Fruit fly (Drosophila melanogaster) whole organism, adult: ENCODE results near the gene Nep2.

Experiments
- CG14711 ChIP-seq: fragments of 200-800 bp; sonication (Bioruptor generic); optimal IDR thresholded peaks from 2 replicates; lab custom pipeline; 2018; ENCODE audit warnings: missing biosample characterization, mild to moderate bottlenecking, missing genetic modification characterization, moderate library complexity
- CG7045 ChIP-seq: fragments of 200-800 bp; sonication (Bioruptor generic); optimal IDR thresholded peaks from 2 replicates; lab custom pipeline; 2017; ENCODE audit warnings: missing biosample characterization, mild to moderate bottlenecking, missing genetic modification characterization
- CG7101 ChIP-seq: fragments of 200-800 bp; sonication (Bioruptor generic); optimal IDR thresholded peaks from 2 replicates; lab custom pipeline; 2018; ENCODE audit warnings: missing biosample characterization, mild to moderate bottlenecking, missing genetic modification characterization, moderate library complexity
- Mnt ChIP-seq: fragments of 200-800 bp; sonication (Bioruptor generic); optimal IDR thresholded peaks from 2 replicates; lab custom pipeline; 2016; ENCODE audit warnings: missing biosample characterization, mild to moderate bottlenecking, missing genetic modification characterization
- bab1 ChIP-seq: fragments of 200-800 bp; sonication (Bioruptor generic); optimal IDR thresholded peaks from 3 replicates; lab custom pipeline; 2019; ENCODE audit warnings: missing biosample characterization, mild to moderate bottlenecking, missing genetic modification characterization, moderate library complexity
- kay ChIP-seq: fragments of 200-800 bp; sonication (Bioruptor generic); peaks from one replicate; lab custom pipeline; 2016; ENCODE audit warnings: missing biosample characterization, missing genetic modification characterization, borderline replicate concordance
- tj ChIP-seq: fragments of 200-800 bp; sonication (Bioruptor generic); optimal IDR thresholded peaks from 3 replicates; lab custom pipeline; 2017; ENCODE audit warnings: missing biosample characterization, mild to moderate bottlenecking, missing genetic modification characterization, moderate library complexity
- toe ChIP-seq: fragments of 200-800 bp; sonication (Bioruptor generic); optimal IDR thresholded peaks from 2 replicates; lab custom pipeline; 2016; ENCODE audit warnings: missing biosample characterization, missing genetic modification characterization

DNA sequence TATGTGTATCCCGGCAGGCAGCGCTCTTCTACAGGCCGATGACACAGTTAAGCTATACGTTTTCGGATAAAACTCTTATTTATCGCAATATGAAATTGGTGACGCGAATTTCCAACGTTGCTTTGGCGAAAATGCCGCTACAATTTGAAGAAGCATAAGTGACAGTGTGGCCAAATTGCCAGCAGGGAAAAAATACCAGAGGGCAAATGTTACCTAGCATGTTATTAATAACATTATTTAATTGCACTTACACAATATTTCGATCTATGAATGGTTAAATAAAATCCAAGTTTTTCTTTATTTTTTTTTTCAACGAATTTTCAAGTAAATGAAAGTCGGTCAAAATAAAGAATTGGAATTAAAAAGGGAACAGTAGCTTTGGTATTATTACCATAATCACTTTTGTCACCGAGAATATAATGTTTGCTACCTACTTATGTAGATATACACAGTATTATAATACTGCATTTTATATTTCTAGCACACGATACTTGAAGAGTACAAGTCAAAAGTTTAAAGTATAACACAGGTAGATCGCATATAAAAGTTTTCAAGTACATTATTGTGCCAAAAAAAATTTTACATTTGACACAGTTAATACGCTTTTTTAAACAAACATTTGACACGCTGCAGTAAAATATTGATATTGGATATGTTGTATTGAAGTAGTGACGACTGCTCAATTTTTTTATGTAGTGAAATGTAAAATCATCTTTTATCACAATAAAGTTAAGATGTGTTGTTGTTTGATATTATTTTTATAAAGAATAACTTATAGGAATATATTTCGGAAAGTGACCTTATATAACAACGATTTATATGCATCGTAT lies 17.4 kb upstream of the Nep2 start, which contains the start of gene tacc:
- no peak for TF ChIP-seq toe
- no peak for TF ChIP-seq CG7101 (tag; lab: Kevin White, UChicago)
- no peak for TF ChIP-seq CG7045 (GFP tag; lab: Kevin White, UChicago)
- TF ChIP-seq kay (GFP tag; lab: Kevin White, UChicago): no peak
- TF ChIP-seq bab1 (GFP tag; lab: Kevin White, UChicago): no peak
- TF ChIP-seq tj: no peak
- no peak for TF ChIP-seq CG14711 (tag; lab: Kevin White, UChicago)
- TF ChIP-seq Mnt (GFP tag; lab: Kevin White, UChicago): no peak
